Worm (Caenorhabditis elegans) whole organism, late embryonic: ENCODE results near the gene srt-52.

Experiments used
- C38D4.7 ChIP-seq: fragments of 200-800 bp; sonication (Bioruptor generic); optimal IDR thresholded peaks from 2 replicates; lab custom pipeline; 2018; ENCODE audit warnings: mild to moderate bottlenecking, missing genetic modification characterization, moderate library complexity, missing compliant biosample characterization
- F13H6.1 ChIP-seq: sonication (generic microtip); optimal IDR thresholded peaks from 2 replicates; lab custom pipeline; 2016; ENCODE audit warnings: missing genetic modification characterization, missing compliant biosample characterization
- K02D7.2 ChIP-seq: sonication (generic microtip); optimal IDR thresholded peaks from 2 replicates; lab custom pipeline; 2017; ENCODE audit warnings: mild to moderate bottlenecking, missing genetic modification characterization, missing compliant biosample characterization
- ahr-1 ChIP-seq: sonication (generic microtip); optimal IDR thresholded peaks from 2 replicates; lab custom pipeline; 2016; ENCODE audit warnings: missing genetic modification characterization, missing compliant biosample characterization
- ama-1 ChIP-seq: fragments of 150-350 bp; optimal IDR thresholded peaks from 2 replicates; lab custom pipeline; 2014
- ceh-14 ChIP-seq: sonication (generic microtip); optimal IDR thresholded peaks from 2 replicates; lab custom pipeline; 2016; ENCODE audit warnings: missing genotype, missing genetic modification characterization, missing compliant biosample characterization
- ceh-19 ChIP-seq: fragments of 200-800 bp; sonication (Bioruptor generic); optimal IDR thresholded peaks from 2 replicates; lab custom pipeline; 2018; ENCODE audit warnings: mild to moderate bottlenecking, missing genetic modification characterization, missing compliant biosample characterization
- ceh-31 ChIP-seq: sonication (generic microtip); optimal IDR thresholded peaks from 2 replicates; lab custom pipeline; 2016; ENCODE audit warnings: missing genetic modification characterization, missing compliant biosample characterization
- ceh-48 ChIP-seq: sonication (generic microtip); optimal IDR thresholded peaks from 2 replicates; lab custom pipeline; 2016; ENCODE audit warnings: missing genetic modification characterization, inconsistent platforms, missing compliant biosample characterization
- ceh-9 ChIP-seq: sonication (generic microtip); optimal IDR thresholded peaks from 2 replicates; lab custom pipeline; 2016; ENCODE audit warnings: mild to moderate bottlenecking, missing genetic modification characterization, inconsistent platforms, missing compliant biosample characterization
- dmd-4 ChIP-seq: sonication (generic microtip); optimal IDR thresholded peaks from 2 replicates; lab custom pipeline; 2016; ENCODE audit warnings: borderline replicate concordance, missing genetic modification characterization, missing compliant biosample characterization
- dve-1 ChIP-seq: sonication (generic microtip); optimal IDR thresholded peaks from 2 replicates; lab custom pipeline; 2017; ENCODE audit warnings: antibody characterized with exemption, mild to moderate bottlenecking, missing genetic modification characterization, missing compliant biosample characterization
- elt-2 ChIP-seq: sonication (generic microtip); optimal IDR thresholded peaks from 2 replicates; lab custom pipeline; 2016; ENCODE audit warnings: missing genetic modification reagents, missing genetic modification characterization, missing compliant biosample characterization
- eyg-1 ChIP-seq: sonication (generic microtip); optimal IDR thresholded peaks from 2 replicates; lab custom pipeline; 2016; ENCODE audit warnings: missing genotype, missing genetic modification characterization, missing compliant biosample characterization
- fax-1 ChIP-seq: sonication (generic microtip); optimal IDR thresholded peaks from 2 replicates; lab custom pipeline; 2016; ENCODE audit warnings: missing genotype, missing genetic modification characterization, missing compliant biosample characterization
- hlh-15 ChIP-seq: sonication (generic microtip); optimal IDR thresholded peaks from 2 replicates; lab custom pipeline; 2016; ENCODE audit warnings: missing genetic modification characterization, missing compliant biosample characterization
- hlh-8 ChIP-seq: sonication (generic microtip); optimal IDR thresholded peaks from 2 replicates; lab custom pipeline; 2016; ENCODE audit warnings: missing genotype, missing genetic modification characterization, missing compliant biosample characterization
- nfya-1 ChIP-seq: sonication (generic microtip); optimal IDR thresholded peaks from 2 replicates; lab custom pipeline; 2017; ENCODE audit warnings: missing genetic modification characterization, mild to moderate bottlenecking, missing compliant biosample characterization, antibody characterized with exemption, moderate library complexity
- nhr-232 ChIP-seq: sonication (generic microtip); optimal IDR thresholded peaks from 2 replicates; lab custom pipeline; 2016; ENCODE audit warnings: missing genetic modification characterization, missing compliant biosample characterization
- npax-4 ChIP-seq: sonication (generic microtip); optimal IDR thresholded peaks from 2 replicates; lab custom pipeline; 2016; ENCODE audit warnings: missing genetic modification characterization, missing compliant biosample characterization
- odd-2 ChIP-seq: sonication (generic microtip); optimal IDR thresholded peaks from 2 replicates; lab custom pipeline; 2017; ENCODE audit warnings: antibody characterized with exemption, mild to moderate bottlenecking, missing genetic modification characterization, missing compliant biosample characterization
- pag-3 ChIP-seq: sonication (generic microtip); optimal IDR thresholded peaks from 2 replicates; lab custom pipeline; 2016; ENCODE audit warnings: missing compliant biosample characterization, missing genetic modification characterization, borderline replicate concordance
- pat-9 ChIP-seq: fragments of 200-800 bp; sonication (Bioruptor generic); optimal IDR thresholded peaks from 2 replicates; lab custom pipeline; 2018; ENCODE audit warnings: mild to moderate bottlenecking, missing genetic modification characterization, moderate library complexity, missing compliant biosample characterization
- pha-2 ChIP-seq: sonication (generic microtip); optimal IDR thresholded peaks from 2 replicates; lab custom pipeline; 2017; ENCODE audit warnings: mild to moderate bottlenecking, missing genetic modification characterization, missing compliant biosample characterization
- pros-1 ChIP-seq: fragments of 150-350 bp; optimal IDR thresholded peaks from 2 replicates; lab custom pipeline; 2014; ENCODE audit warnings: missing biosample characterization, missing genetic modification reagents, missing genetic modification characterization
- ref-2 ChIP-seq: sonication (generic microtip); optimal IDR thresholded peaks from 2 replicates; lab custom pipeline; 2016; ENCODE audit warnings: missing genetic modification characterization, missing compliant biosample characterization
- rnt-1 ChIP-seq: sonication (generic microtip); optimal IDR thresholded peaks from 2 replicates; lab custom pipeline; 2016; ENCODE audit warnings: missing genetic modification characterization, missing compliant biosample characterization
- sdc-2 ChIP-seq: sonication (generic microtip); optimal IDR thresholded peaks from 2 replicates; lab custom pipeline; 2016; ENCODE audit warnings: missing genotype, missing genetic modification characterization, missing compliant biosample characterization
- sox-2 ChIP-seq: fragments of 200-800 bp; sonication (Bioruptor generic); IDR thresholded peaks from 2 replicates; pipeline ENCODE4 v1.3.6; 2022; ENCODE audit warnings: missing genetic modification reagents, missing genetic modification characterization, missing compliant biosample characterization
- sox-4 ChIP-seq: sonication (generic microtip); optimal IDR thresholded peaks from 2 replicates; lab custom pipeline; 2017; ENCODE audit warnings: mild to moderate bottlenecking, missing genetic modification characterization, inconsistent platforms, missing compliant biosample characterization
- syd-9 ChIP-seq: sonication (generic microtip); optimal IDR thresholded peaks from 2 replicates; lab custom pipeline; 2016; ENCODE audit warnings: mild to moderate bottlenecking, missing genetic modification characterization, moderate library complexity, missing compliant biosample characterization
- tbx-7 ChIP-seq: sonication (generic microtip); optimal IDR thresholded peaks from 2 replicates; lab custom pipeline; 2016; ENCODE audit warnings: missing genotype, missing genetic modification characterization, missing compliant biosample characterization
- ttx-3 ChIP-seq: sonication (generic microtip); optimal IDR thresholded peaks from 2 replicates; lab custom pipeline; 2016; ENCODE audit warnings: missing genetic modification reagents, missing genetic modification characterization, missing compliant biosample characterization
- unc-42 ChIP-seq: sonication (generic microtip); optimal IDR thresholded peaks from 2 replicates; lab custom pipeline; 2016; ENCODE audit warnings: missing genotype, missing genetic modification characterization, missing compliant biosample characterization
- unc-86 ChIP-seq: sonication (generic microtip); optimal IDR thresholded peaks from 2 replicates; lab custom pipeline; 2016; ENCODE audit warnings: missing genetic modification characterization, missing compliant biosample characterization

Gene srt-52

DNA sequence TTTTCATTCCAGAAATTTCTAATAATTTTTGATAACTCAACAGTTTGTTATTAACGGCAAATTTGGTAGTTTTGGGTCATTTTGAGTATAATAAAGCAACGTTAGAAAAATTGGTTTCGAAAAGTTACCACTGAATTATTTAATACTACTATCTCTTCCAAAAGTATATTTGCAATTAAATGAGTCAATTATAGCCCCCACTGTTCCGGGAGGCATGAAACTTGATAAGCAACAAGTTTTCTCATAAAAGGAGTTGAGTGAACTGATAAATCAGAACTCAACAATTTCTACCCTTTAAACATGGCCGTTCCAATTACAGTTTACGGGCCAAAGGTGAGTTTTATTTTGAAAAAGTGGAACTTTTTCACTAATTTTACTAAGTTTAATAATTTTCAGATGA is 7.2 kb downstream of the srt-52 start, which contains the start of gene B0348.1:
B0348.1 (plus strand) TSS at position 301 of the 400 bp plus-strand sequence.
- TF ChIP-seq pat-9 (no peak), dve-1 (no peak), rnt-1 (tag; lab: Kevin White, UChicago) (no peak), ahr-1 (no peak), K02D7.2 (tag; lab: Kevin White, UChicago) (no peak), hlh-8 (tag; lab: Kevin White, UChicago) (no peak), ref-2 (tag; lab: Kevin White, UChicago) (no peak), nfya-1 (tag; lab: Kevin White, UChicago) (no peak), pag-3 (tag; lab: Kevin White, UChicago) (no peak), C38D4.7 (no peak), pha-2 (tag; lab: Kevin White, UChicago) (no peak), unc-86 (tag; lab: Kevin White, UChicago) (no peak), ceh-31 (no peak), fax-1 (tag; lab: Kevin White, UChicago) (no peak), npax-4 (tag; lab: Kevin White, UChicago) (no peak)

ce11 chrV:47799-48198 is 8.0 kb downstream of the srt-52 start:
- TF ChIP-seq sox-2 (GFP tag; lab: Robert Waterston, UW): no peak
- TF ChIP-seq elt-2 (tag; lab: Kevin White, UChicago): peak; percentile 67
- TF ChIP-seq, all 69 proteins: peak for 1

DNA sequence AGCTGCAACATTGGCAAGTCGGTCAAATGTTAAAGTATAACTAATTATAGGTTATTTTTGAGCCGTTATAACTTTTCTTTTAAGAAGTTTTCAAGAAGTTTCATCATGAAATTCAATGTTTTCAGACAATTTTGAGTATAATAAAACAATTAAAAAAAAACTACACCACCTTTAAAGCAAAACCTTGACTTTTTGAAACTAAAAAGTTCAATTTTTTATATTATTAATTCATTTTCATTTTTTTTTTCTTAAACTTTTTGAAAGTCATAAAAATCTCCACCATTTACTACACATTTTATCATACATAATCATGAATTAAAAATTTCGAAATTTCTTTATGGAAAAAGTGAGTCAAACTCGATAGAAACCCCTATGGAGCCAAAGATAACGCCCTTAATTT is 10.8 kb downstream of the srt-52 start, which contains the start of gene B0348.2:
B0348.2 (plus strand) TSS at position 301 of the 400 bp plus-strand sequence.
- TF ChIP-seq hlh-15 (tag; lab: Kevin White, UChicago): no peak
- no peak for TF ChIP-seq ceh-14 (tag; lab: Kevin White, UChicago)
- TF ChIP-seq sox-2 (GFP tag; lab: Robert Waterston, UW): no peak
- TF ChIP-seq tbx-7 (tag; lab: Kevin White, UChicago): no peak
- no peak for TF ChIP-seq ceh-48 (tag; lab: Kevin White, UChicago)
- no peak for TF ChIP-seq unc-42 (tag; lab: Kevin White, UChicago)
- no peak for TF ChIP-seq nfya-1 (tag; lab: Kevin White, UChicago)
- no peak for TF ChIP-seq dmd-4 (tag; lab: Kevin White, UChicago)
- TF ChIP-seq elt-2 (tag; lab: Kevin White, UChicago): no peak
- TF ChIP-seq npax-4 (tag; lab: Kevin White, UChicago): no peak
- no peak for TF ChIP-seq sdc-2
- no peak for TF ChIP-seq sox-4 (tag; lab: Kevin White, UChicago)
- no peak for TF ChIP-seq ama-1 (lab: Kevin White, UChicago)

ce11 chrV:44026-44425 is 11.8 kb downstream of the srt-52 start:
- no peak for TF ChIP-seq ceh-48 (tag; lab: Kevin White, UChicago)
- TF ChIP-seq ceh-19 (GFP tag; lab: Kevin White, UChicago): no peak
- no peak for TF ChIP-seq K02D7.2 (tag; lab: Kevin White, UChicago)
- TF ChIP-seq odd-2 (tag; lab: Kevin White, UChicago): no peak
- no peak for TF ChIP-seq pros-1 (tag; lab: Kevin White, UChicago)
- TF ChIP-seq rnt-1 (tag; lab: Kevin White, UChicago): no peak
- TF ChIP-seq ceh-9 (tag; lab: Kevin White, UChicago): no peak
- no peak for TF ChIP-seq eyg-1 (tag; lab: Kevin White, UChicago)
- no peak for TF ChIP-seq nhr-232
- no peak for TF ChIP-seq syd-9 (tag; lab: Kevin White, UChicago)
- no peak for TF ChIP-seq ttx-3
- TF ChIP-seq, all 69 proteins: peak for 0

DNA sequence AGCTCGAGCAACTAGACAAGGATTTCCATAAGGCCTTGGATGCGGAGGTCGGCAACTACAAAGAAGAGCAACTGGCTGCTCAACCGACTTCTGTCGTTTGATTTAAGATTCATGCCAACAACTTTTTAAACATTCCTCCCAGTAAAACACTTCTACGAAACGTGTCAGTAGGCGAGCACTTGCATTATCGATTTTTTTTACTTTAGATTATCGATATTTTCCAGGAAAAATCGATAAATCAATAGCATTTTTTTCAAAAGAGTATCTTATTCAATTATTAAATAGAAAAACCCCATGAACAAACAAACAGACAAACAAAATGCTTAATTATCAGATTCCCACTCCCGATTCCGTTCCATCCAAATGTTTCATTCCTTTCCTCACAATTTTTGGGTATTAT is 12.8 kb downstream of the srt-52 start:
- TF ChIP-seq ceh-48 (tag; lab: Kevin White, UChicago) (peak; percentile 56), F13H6.1 (tag; lab: Kevin White, UChicago) (no peak)
